Fruit fly (Drosophila melanogaster) whole organism, prepupa: ENCODE measurements around the gene CG12784.

Experiments used
- CG11762 ChIP-seq: fragments of 200-800 bp; sonication (Bioruptor generic); optimal IDR thresholded peaks from 3 replicates; lab custom pipeline; 2016; ENCODE audit warnings: missing biosample characterization, missing genetic modification characterization; ENCODE audit not compliant: insufficient read depth
- CG11902 ChIP-seq: fragments of 200-800 bp; sonication (Bioruptor generic); optimal IDR thresholded peaks from 3 replicates; lab custom pipeline; 2016; ENCODE audit warnings: missing biosample characterization, missing genetic modification characterization
- CG31627 ChIP-seq: fragments of 200-800 bp; sonication (Bioruptor generic); optimal IDR thresholded peaks from 3 replicates; lab custom pipeline; 2016; ENCODE audit warnings: missing biosample characterization, missing genetic modification characterization
- CG34406 ChIP-seq: fragments of 200-800 bp; sonication (Bioruptor generic); optimal IDR thresholded peaks from 3 replicates; lab custom pipeline; 2016; ENCODE audit warnings: missing biosample characterization, missing genetic modification characterization
- CG3919 ChIP-seq: fragments of 200-800 bp; sonication (Bioruptor generic); optimal IDR thresholded peaks from 3 replicates; lab custom pipeline; 2016; ENCODE audit warnings: missing biosample characterization, missing genetic modification characterization
- CG6163 ChIP-seq: fragments of 200-800 bp; sonication (Bioruptor generic); IDR thresholded peaks from 3 replicates; pipeline ENCODE4 v1.3.6; 2022; ENCODE audit warnings: missing biosample characterization, missing genetic modification characterization
- CG6808 ChIP-seq: fragments of 200-800 bp; sonication (Bioruptor generic); optimal IDR thresholded peaks from 3 replicates; lab custom pipeline; 2017; ENCODE audit warnings: missing biosample characterization, missing genetic modification characterization, mild to moderate bottlenecking, moderate library complexity, missing genetic modification reagents
- CG9139 ChIP-seq: fragments of 200-800 bp; sonication (Bioruptor generic); optimal IDR thresholded peaks from 3 replicates; lab custom pipeline; 2017; ENCODE audit warnings: missing biosample characterization, mild to moderate bottlenecking, missing genetic modification characterization
- Gug ChIP-seq: fragments of 200-800 bp; sonication (Bioruptor generic); IDR thresholded peaks from 2 replicates; pipeline ENCODE4 v1.3.6; 2022; ENCODE audit warnings: missing biosample characterization, missing genetic modification characterization
- Hr38 ChIP-seq: sonication (Bioruptor generic); optimal IDR thresholded peaks from 2 replicates; lab custom pipeline; 2016; ENCODE audit warnings: missing biosample characterization, missing genetic modification characterization
- Hr4 ChIP-seq: fragments of 200-800 bp; sonication (Bioruptor generic); optimal IDR thresholded peaks from 3 replicates; lab custom pipeline; 2016; ENCODE audit warnings: missing biosample characterization, missing genetic modification characterization
- Lpt ChIP-seq: fragments of 200-800 bp; sonication (Bioruptor generic); optimal IDR thresholded peaks from 3 replicates; lab custom pipeline; 2016; ENCODE audit warnings: missing biosample characterization, missing genetic modification characterization

dm6 chr3R:15807877-15808381, 45.0 kb downstream of the CG12784 start:
- TF ChIP-seq CG11902 (GFP tag; lab: Kevin White, UChicago) (no peak), Hr38 (no peak), CG9139 (no peak), CG11762 (GFP tag; lab: Kevin White, UChicago) (no peak), CG34406 (GFP tag; lab: Kevin White, UChicago) (no peak), Hr4 (no peak), CG3919 (no peak), CG31627 (no peak), CG6808 (GFP tag; lab: Kevin White, UChicago) (no peak), CG6163 (GFP tag; lab: Robert Waterston, UW) (0 out of 3 replicates have a peak, but pooled peaks have one; percentile 17), Lpt (GFP tag; lab: Kevin White, UChicago) (no peak), Gug (GFP tag; lab: Robert Waterston, UW) (no peak)
